Worm (Caenorhabditis elegans) whole organism, young adult: Measurements from ENCODE around the gene msp-10.

Experiments used
- B0035.1 ChIP-seq: sonication (generic microtip); optimal IDR thresholded peaks from 2 replicates; lab custom pipeline; 2016; ENCODE audit warnings: missing genetic modification characterization, mild to moderate bottlenecking, missing compliant biosample characterization, missing genotype, missing genetic modification reagents
- F23B12.7 ChIP-seq: sonication (generic microtip); optimal IDR thresholded peaks from 2 replicates; lab custom pipeline; 2017; ENCODE audit warnings: missing genetic modification characterization, mild to moderate bottlenecking, missing compliant biosample characterization, antibody characterized with exemption, moderate library complexity; ENCODE audit not compliant: insufficient read depth
- F33H1.4 ChIP-seq: fragments of 200-800 bp; sonication (Bioruptor generic); IDR thresholded peaks from 2 replicates; pipeline ENCODE4 v1.3.6; 2022; ENCODE audit warnings: missing genetic modification reagents, missing genetic modification characterization, missing compliant biosample characterization
- F37B4.10 ChIP-seq: fragments of 200-800 bp; sonication (Bioruptor generic); IDR thresholded peaks from 2 replicates; pipeline ENCODE4 v1.3.6; 2022; ENCODE audit warnings: missing genetic modification characterization, missing compliant biosample characterization
- F39B2.1 ChIP-seq: fragments of 200-800 bp; sonication (Bioruptor generic); IDR thresholded peaks from 2 replicates; pipeline ENCODE4 v1.3.6; 2022; ENCODE audit warnings: missing genetic modification reagents, missing genetic modification characterization, missing compliant biosample characterization
- F49E8.2 ChIP-seq: sonication (generic microtip); optimal IDR thresholded peaks from 3 replicates; lab custom pipeline; 2017; ENCODE audit warnings: missing genetic modification characterization, mild to moderate bottlenecking, missing compliant biosample characterization, antibody characterized with exemption, moderate library complexity; ENCODE audit not compliant: insufficient read depth
- K12H6.12 ChIP-seq: fragments of 200-800 bp; sonication (Bioruptor generic); optimal IDR thresholded peaks from 2 replicates; lab custom pipeline; 2018; ENCODE audit warnings: mild to moderate bottlenecking, missing genetic modification characterization, missing compliant biosample characterization
- Y53G8AR.9 ChIP-seq: fragments of 200-800 bp; sonication (Bioruptor generic); conservative IDR thresholded peaks from 2 replicates; pipeline ENCODE4 v1.3.6; 2022; ENCODE audit warnings: missing genetic modification reagents, missing genetic modification characterization, missing compliant biosample characterization
- Y56A3A.18 ChIP-seq: fragments of 200-800 bp; sonication (Bioruptor generic); IDR thresholded peaks from 2 replicates; pipeline ENCODE4 v1.3.6; 2022; ENCODE audit warnings: missing genetic modification reagents, missing genetic modification characterization, missing compliant biosample characterization
- ZK185.1 ChIP-seq: sonication (generic microtip); optimal IDR thresholded peaks from 2 replicates; lab custom pipeline; 2016; ENCODE audit warnings: mild to moderate bottlenecking, missing genetic modification characterization, missing compliant biosample characterization; ENCODE audit not compliant: poor library complexity, severe bottlenecking
- akir-1 ChIP-seq: fragments of 200-800 bp; sonication (Bioruptor generic); optimal IDR thresholded peaks from 2 replicates; lab custom pipeline; 2018; ENCODE audit warnings: mild to moderate bottlenecking, missing genetic modification characterization, moderate library complexity, missing compliant biosample characterization
- ama-1 ChIP-seq, 3 experiments: fragments of 150-350 bp in 1 of 3; sonication (generic microtip) in 2 of 3; optimal IDR thresholded peaks; 2 replicates each; lab custom pipeline; 2014 to 2018; ENCODE audit warnings: missing biosample characterization in 2 of 3, missing genetic modification characterization in 2 of 3, missing genetic modification reagents in 2 of 3
- aptf-2 ChIP-seq: fragments of 200-800 bp; sonication (Bioruptor generic); conservative IDR thresholded peaks from 2 replicates; pipeline ENCODE4 v1.3.6; 2022; ENCODE audit warnings: missing genetic modification reagents, missing genetic modification characterization, missing compliant biosample characterization
- chd-7 ChIP-seq: sonication (generic microtip); optimal IDR thresholded peaks from 2 replicates; lab custom pipeline; 2016; ENCODE audit warnings: mild to moderate bottlenecking, missing genetic modification characterization, moderate library complexity, missing compliant biosample characterization
- dox-1 ChIP-seq: fragments of 200-800 bp; sonication (Bioruptor generic); IDR thresholded peaks from 2 replicates; pipeline ENCODE4 v1.3.6; 2022; ENCODE audit warnings: missing genetic modification reagents, missing genetic modification characterization, missing compliant biosample characterization
- egl-18 ChIP-seq: fragments of 200-800 bp; sonication (Bioruptor generic); IDR thresholded peaks from 2 replicates; pipeline ENCODE4 v1.3.6; 2022; ENCODE audit warnings: missing genetic modification reagents, missing genetic modification characterization, missing compliant biosample characterization
- egrh-3 ChIP-seq: fragments of 200-800 bp; sonication (Bioruptor generic); IDR thresholded peaks from 2 replicates; pipeline ENCODE4 v1.3.6; 2022; ENCODE audit warnings: missing genetic modification reagents, missing genetic modification characterization, missing compliant biosample characterization
- fkh-3 ChIP-seq: sonication (generic microtip); optimal IDR thresholded peaks from 2 replicates; lab custom pipeline; 2016; ENCODE audit warnings: mild to moderate bottlenecking, missing genetic modification characterization, missing compliant biosample characterization
- hlh-26 ChIP-seq: fragments of 200-800 bp; sonication (Bioruptor generic); conservative IDR thresholded peaks from 2 replicates; pipeline ENCODE4 v1.3.6; 2022; ENCODE audit warnings: missing genetic modification reagents, missing genetic modification characterization, missing compliant biosample characterization
- hsf-1 ChIP-seq: fragments of 200-800 bp; sonication (Bioruptor generic); IDR thresholded peaks from 2 replicates; pipeline ENCODE4 v1.3.6; 2022; ENCODE audit warnings: missing genetic modification reagents, missing genetic modification characterization, missing compliant biosample characterization
- lin-26 ChIP-seq: fragments of 200-800 bp; sonication (Bioruptor generic); IDR thresholded peaks from 2 replicates; pipeline ENCODE4 v1.3.6; 2022; ENCODE audit warnings: missing genetic modification reagents, missing genetic modification characterization, missing compliant biosample characterization
- lin-35 ChIP-seq, 3 experiments: fragments of 150-350 bp in 2 of 3; sonication (generic microtip) in 1 of 3; optimal IDR thresholded peaks; 2 replicates each; lab custom pipeline; 2014 to 2018; ENCODE audit warnings: missing biosample characterization in 3 of 3, missing genetic modification characterization in 3 of 3, missing genetic modification reagents in 3 of 3
- lsl-1 ChIP-seq: fragments of 200-800 bp; sonication (Bioruptor generic); optimal IDR thresholded peaks from 2 replicates; lab custom pipeline; 2018; ENCODE audit warnings: mild to moderate bottlenecking, missing genetic modification characterization, moderate library complexity, missing compliant biosample characterization
- madf-10 ChIP-seq: sonication (generic microtip); optimal IDR thresholded peaks from 2 replicates; lab custom pipeline; 2016; ENCODE audit warnings: mild to moderate bottlenecking, missing genetic modification characterization, missing compliant biosample characterization
- madf-3 ChIP-seq: fragments of 200-800 bp; sonication (Bioruptor generic); IDR thresholded peaks from 2 replicates; pipeline ENCODE4 v1.3.6; 2022; ENCODE audit warnings: missing genetic modification reagents, missing genetic modification characterization, missing compliant biosample characterization
- madf-8 ChIP-seq: fragments of 200-800 bp; sonication (Bioruptor generic); conservative IDR thresholded peaks from 2 replicates; pipeline ENCODE4 v1.3.6; 2022; ENCODE audit warnings: missing genetic modification reagents, missing genetic modification characterization, missing compliant biosample characterization
- mel-28 ChIP-seq: sonication (generic microtip); optimal IDR thresholded peaks from 2 replicates; lab custom pipeline; 2016; ENCODE audit warnings: borderline replicate concordance, mild to moderate bottlenecking, missing genetic modification characterization, missing compliant biosample characterization
- mes-4 ChIP-seq: sonication (generic microtip); optimal IDR thresholded peaks from 2 replicates; lab custom pipeline; 2016; ENCODE audit warnings: missing genotype, missing genetic modification characterization, missing compliant biosample characterization
- nhr-27 ChIP-seq: fragments of 200-800 bp; sonication (Bioruptor generic); optimal IDR thresholded peaks from 2 replicates; lab custom pipeline; 2018; ENCODE audit warnings: mild to moderate bottlenecking, missing genetic modification characterization, moderate library complexity, missing compliant biosample characterization
- nhr-80 ChIP-seq: sonication (generic microtip); optimal IDR thresholded peaks from 2 replicates; lab custom pipeline; 2016; ENCODE audit warnings: missing genetic modification characterization, missing compliant biosample characterization
- nhr-90 ChIP-seq: sonication (generic microtip); optimal IDR thresholded peaks from 2 replicates; lab custom pipeline; 2016; ENCODE audit warnings: missing genotype, mild to moderate bottlenecking, missing genetic modification characterization, missing compliant biosample characterization
- repo-1 ChIP-seq: sonication (generic microtip); optimal IDR thresholded peaks from 2 replicates; lab custom pipeline; 2017; ENCODE audit warnings: mild to moderate bottlenecking, missing genetic modification characterization, missing compliant biosample characterization
- sdz-38 ChIP-seq: sonication (generic microtip); optimal IDR thresholded peaks from 2 replicates; lab custom pipeline; 2016; ENCODE audit warnings: missing genotype, missing genetic modification characterization, missing compliant biosample characterization
- snpc-1.3 ChIP-seq: sonication (generic microtip); optimal IDR thresholded peaks from 2 replicates; lab custom pipeline; 2017; ENCODE audit warnings: missing genetic modification characterization, mild to moderate bottlenecking, missing compliant biosample characterization, antibody characterized with exemption, moderate library complexity, missing genotype, missing genetic modification reagents; ENCODE audit not compliant: insufficient read depth
- snpc-3.4 ChIP-seq: sonication (generic microtip); optimal IDR thresholded peaks from 2 replicates; lab custom pipeline; 2017; ENCODE audit warnings: missing genetic modification characterization, mild to moderate bottlenecking, missing compliant biosample characterization, antibody characterized with exemption, moderate library complexity, missing genotype, missing genetic modification reagents
- xnd-1 ChIP-seq: sonication (generic microtip); optimal IDR thresholded peaks from 2 replicates; lab custom pipeline; 2016; ENCODE audit warnings: missing genotype, missing genetic modification reagents, missing genetic modification characterization, missing compliant biosample characterization
- zfh-2 ChIP-seq: fragments of 200-800 bp; sonication (Bioruptor generic); conservative IDR thresholded peaks from 2 replicates; pipeline ENCODE4 v1.3.6; 2022; ENCODE audit warnings: missing genetic modification reagents, missing genetic modification characterization, missing compliant biosample characterization
- ztf-18 ChIP-seq: sonication (generic microtip); optimal IDR thresholded peaks from 2 replicates; lab custom pipeline; 2016; ENCODE audit warnings: missing genotype, mild to moderate bottlenecking, missing genetic modification characterization, missing compliant biosample characterization
- ztf-22 ChIP-seq: fragments of 200-800 bp; sonication (Bioruptor generic); optimal IDR thresholded peaks from 2 replicates; lab custom pipeline; 2018; ENCODE audit warnings: mild to moderate bottlenecking, missing genetic modification characterization, moderate library complexity, missing compliant biosample characterization
- ztf-28 ChIP-seq: fragments of 200-800 bp; sonication (Bioruptor generic); IDR thresholded peaks from 2 replicates; pipeline ENCODE4 v1.3.6; 2022; ENCODE audit warnings: missing genetic modification reagents, missing genetic modification characterization, missing compliant biosample characterization
- ztf-6 ChIP-seq: fragments of 200-800 bp; sonication (Bioruptor generic); IDR thresholded peaks from 2 replicates; pipeline ENCODE4 v1.3.6; 2022; ENCODE audit warnings: missing genetic modification reagents, missing genetic modification characterization, missing compliant biosample characterization

msp-10 gene

ce11 chrIV:9821621-9822020, 15.8 kb upstream of the msp-10 start, which contains the start of gene col-123:
col-123 (plus strand) TSS chrIV:9821921.
- TF ChIP-seq madf-10 (no peak), chd-7 (tag; lab: Kevin White, UChicago) (no peak), B0035.1 (tag; lab: Kevin White, UChicago) (no peak), Y56A3A.18 (GFP tag; lab: Robert Waterston, UW) (no peak), hlh-26 (GFP tag; lab: Robert Waterston, UW) (no peak), lin-26 (GFP tag; lab: Robert Waterston, UW) (no peak), ztf-18 (no peak), repo-1 (tag; lab: Kevin White, UChicago) (no peak), ama-1 (optimal IDR thresholded peaks at IDR 0.05; lab: Kevin White, UChicago) (no peak), ama-1 (GFP tag; optimal IDR thresholded peaks at IDR 0.05; lab: Kevin White, UChicago) (no peak), lin-35 (GFP tag; optimal IDR thresholded peaks at IDR 0.05; lab: Kevin White, UChicago) (no peak), F33H1.4 (GFP tag; lab: Robert Waterston, UW) (no peak), dox-1 (GFP tag; lab: Robert Waterston, UW) (no peak), Y53G8AR.9 (no peak), egrh-3 (no peak), lsl-1 (GFP tag; lab: Kevin White, UChicago) (no peak), sdz-38 (tag; lab: Kevin White, UChicago) (no peak), F49E8.2 (tag; lab: Kevin White, UChicago) (no peak), ztf-28 (GFP tag; lab: Robert Waterston, UW) (no peak), mel-28 (tag; lab: Kevin White, UChicago) (no peak)

DNA sequence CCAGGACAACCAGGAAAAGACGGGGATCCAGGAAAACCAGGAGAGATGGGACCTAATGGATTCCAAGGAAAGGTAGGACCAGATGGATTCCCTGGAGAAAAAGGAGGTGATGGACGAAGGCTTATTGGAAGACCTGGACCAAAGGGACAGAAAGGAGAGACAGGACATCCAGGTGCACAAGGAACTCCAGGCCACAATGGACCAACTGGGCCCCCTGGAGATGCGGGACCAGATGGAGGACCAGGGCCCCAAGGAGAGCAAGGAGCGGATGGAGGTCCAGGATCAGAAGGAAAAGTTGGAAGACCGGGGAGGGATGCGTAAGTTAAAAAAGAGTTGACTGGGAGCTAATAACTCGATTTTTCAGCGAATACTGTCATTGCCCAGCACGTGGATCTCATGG, 14.9 kb upstream of the msp-10 start:
- TF ChIP-seq madf-3 (GFP tag; lab: Robert Waterston, UW) (no peak), fkh-3 (no peak), ztf-18 (no peak), xnd-1 (tag; lab: Kevin White, UChicago) (no peak), mes-4 (tag; lab: Kevin White, UChicago) (no peak), lin-35 (GFP tag; optimal IDR thresholded peaks at IDR 0.05; lab: Kevin White, UChicago) (no peak), zfh-2 (GFP tag; lab: Robert Waterston, UW) (peak; percentile 65), F37B4.10 (0 out of 2 replicates have a peak, but pooled peaks have one; percentile 51), ztf-6 (no peak), madf-8 (GFP tag; lab: Robert Waterston, UW) (0 out of 2 replicates have a peak, but pooled peaks have one; percentile 16), nhr-27 (tag; lab: Kevin White, UChicago) (no peak), snpc-3.4 (tag; lab: Kevin White, UChicago) (no peak), Y56A3A.18 (GFP tag; lab: Robert Waterston, UW) (no peak), ztf-22 (GFP tag; lab: Kevin White, UChicago) (no peak), ZK185.1 (tag; lab: Kevin White, UChicago) (no peak)

- TF ChIP-seq lsl-1 (GFP tag; lab: Kevin White, UChicago) (no peak), F23B12.7 (tag; lab: Kevin White, UChicago) (no peak), K12H6.12 (no peak), nhr-90 (tag; lab: Kevin White, UChicago) (no peak), akir-1 (GFP tag; lab: Kevin White, UChicago) (no peak), zfh-2 (GFP tag; lab: Robert Waterston, UW) (no peak), hsf-1 (GFP tag; lab: Robert Waterston, UW) (no peak), snpc-1.3 (tag; lab: Kevin White, UChicago) (no peak), nhr-80 (tag; lab: Kevin White, UChicago) (no peak), aptf-2 (GFP tag; lab: Robert Waterston, UW) (no peak), F39B2.1 (GFP tag; lab: Robert Waterston, UW) (no peak), egl-18 (no peak)
- TF ChIP-seq, all 124 proteins: peak for 0
Observed at ce11 chrIV:9824480-9824879, 13.0 kb upstream of the msp-10 start, which contains the start of gene catp-6. catp-6 (minus strand) TSS chrIV:9824580.
